Worm (Caenorhabditis elegans) whole organism, mixed stage, embryonic: ENCODE data around the gene wbp-2.

Experiments used
- M03D4.4 ChIP-seq: sonication (generic microtip); optimal IDR thresholded peaks from 2 replicates; lab custom pipeline; 2017; ENCODE audit warnings: mild to moderate bottlenecking, missing genetic modification characterization, missing compliant biosample characterization
- bed-3 ChIP-seq: fragments of 200-800 bp; sonication (Bioruptor generic); optimal IDR thresholded peaks from 3 replicates; lab custom pipeline; 2018; ENCODE audit warnings: mild to moderate bottlenecking, missing genetic modification characterization, moderate library complexity, missing compliant biosample characterization
- blmp-1 ChIP-seq: fragments of 150-350 bp; optimal IDR thresholded peaks from 2 replicates; lab custom pipeline; 2014; ENCODE audit warnings: missing biosample characterization, missing genetic modification characterization
- ceh-39 ChIP-seq: fragments of 150-350 bp; optimal IDR thresholded peaks from 2 replicates; lab custom pipeline; 2014; ENCODE audit warnings: missing biosample characterization, missing genetic modification characterization
- ceh-43 ChIP-seq: fragments of 200-800 bp; sonication (Bioruptor generic); optimal IDR thresholded peaks from 2 replicates; lab custom pipeline; 2018; ENCODE audit warnings: mild to moderate bottlenecking, missing genetic modification characterization, moderate library complexity, missing compliant biosample characterization
- ceh-83 ChIP-seq: fragments of 200-800 bp; sonication (Bioruptor generic); optimal IDR thresholded peaks from 2 replicates; lab custom pipeline; 2018; ENCODE audit warnings: mild to moderate bottlenecking, missing genetic modification characterization, missing compliant biosample characterization
- ces-1 ChIP-seq: fragments of 150-350 bp; optimal IDR thresholded peaks from 2 replicates; lab custom pipeline; 2014; ENCODE audit warnings: missing biosample characterization, missing genetic modification reagents, missing genetic modification characterization
- cnd-1 ChIP-seq: fragments of 200-800 bp; sonication (Bioruptor generic); optimal IDR thresholded peaks from 2 replicates; lab custom pipeline; 2018; ENCODE audit warnings: mild to moderate bottlenecking, missing genetic modification characterization, missing compliant biosample characterization
- drap-1 ChIP-seq: fragments of 200-800 bp; sonication (Bioruptor generic); optimal IDR thresholded peaks from 3 replicates; lab custom pipeline; 2018; ENCODE audit warnings: mild to moderate bottlenecking, missing genetic modification characterization, missing compliant biosample characterization
- elt-1 ChIP-seq: sonication (generic microtip); optimal IDR thresholded peaks from 2 replicates; lab custom pipeline; 2017; ENCODE audit warnings: missing genetic modification characterization, mild to moderate bottlenecking, missing compliant biosample characterization, antibody characterized with exemption, moderate library complexity, borderline replicate concordance; ENCODE audit not compliant: insufficient read depth
- elt-3 ChIP-seq: fragments of 150-350 bp; optimal IDR thresholded peaks from 2 replicates; lab custom pipeline; 2014; ENCODE audit warnings: missing biosample characterization, missing genetic modification characterization
- flh-1 ChIP-seq: fragments of 200-800 bp; sonication (Bioruptor generic); optimal IDR thresholded peaks from 2 replicates; lab custom pipeline; 2018; ENCODE audit warnings: mild to moderate bottlenecking, missing genetic modification characterization, moderate library complexity, missing compliant biosample characterization
- ham-2 ChIP-seq: fragments of 200-800 bp; sonication (Bioruptor generic); optimal IDR thresholded peaks from 2 replicates; lab custom pipeline; 2018; ENCODE audit warnings: mild to moderate bottlenecking, missing genetic modification characterization, missing compliant biosample characterization
- hlh-1 ChIP-seq: fragments of 150-350 bp; optimal IDR thresholded peaks from 2 replicates; lab custom pipeline; 2014; ENCODE audit warnings: missing biosample characterization, missing genetic modification reagents, missing genetic modification characterization
- lin-13 ChIP-seq: fragments of 150-350 bp; optimal IDR thresholded peaks from 2 replicates; lab custom pipeline; 2014; ENCODE audit warnings: missing biosample characterization, missing genetic modification characterization
- lsy-2 ChIP-seq: fragments of 150-350 bp; optimal IDR thresholded peaks from 2 replicates; lab custom pipeline; 2014; ENCODE audit warnings: missing biosample characterization, missing genetic modification characterization
- mab-5 ChIP-seq: fragments of 150-350 bp; optimal IDR thresholded peaks from 2 replicates; lab custom pipeline; 2014; ENCODE audit warnings: missing biosample characterization, missing genetic modification characterization
- mep-1 ChIP-seq: fragments of 150-350 bp; optimal IDR thresholded peaks from 2 replicates; lab custom pipeline; 2017; ENCODE audit warnings: missing biosample characterization, missing genetic modification reagents, missing genetic modification characterization, inconsistent platforms
- mls-2 ChIP-seq: sonication (generic microtip); optimal IDR thresholded peaks from 2 replicates; lab custom pipeline; 2016; ENCODE audit warnings: mild to moderate bottlenecking, missing genetic modification characterization, moderate library complexity, missing compliant biosample characterization
- nhr-12 ChIP-seq: fragments of 150-350 bp; optimal IDR thresholded peaks from 2 replicates; lab custom pipeline; 2014; ENCODE audit warnings: missing biosample characterization, missing genetic modification characterization
- nhr-2 ChIP-seq: fragments of 150-350 bp; optimal IDR thresholded peaks from 2 replicates; lab custom pipeline; 2014; ENCODE audit warnings: missing biosample characterization, missing genetic modification characterization
- nhr-237 ChIP-seq: fragments of 150-350 bp; optimal IDR thresholded peaks from 2 replicates; lab custom pipeline; 2014; ENCODE audit warnings: missing biosample characterization, missing genetic modification characterization
- nhr-28 ChIP-seq: fragments of 150-350 bp; optimal IDR thresholded peaks from 2 replicates; lab custom pipeline; 2014; ENCODE audit warnings: missing biosample characterization, missing genetic modification characterization
- nhr-76 ChIP-seq: sonication (generic microtip); optimal IDR thresholded peaks from 2 replicates; lab custom pipeline; 2017; ENCODE audit warnings: missing biosample characterization, missing genetic modification characterization
- pha-4 ChIP-seq: fragments of 150-350 bp; optimal IDR thresholded peaks from 2 replicates; lab custom pipeline; 2018; ENCODE audit warnings: missing biosample characterization, missing genetic modification reagents, missing genetic modification characterization
- sem-2 ChIP-seq: fragments of 200-800 bp; sonication (Bioruptor generic); optimal IDR thresholded peaks from 2 replicates; lab custom pipeline; 2018; ENCODE audit warnings: mild to moderate bottlenecking, missing genetic modification characterization, missing compliant biosample characterization
- snpc-4 ChIP-seq: fragments of 150-350 bp; optimal IDR thresholded peaks from 2 replicates; lab custom pipeline; 2014; ENCODE audit warnings: missing biosample characterization, missing genetic modification characterization
- sptf-1 ChIP-seq: sonication (generic microtip); optimal IDR thresholded peaks from 2 replicates; lab custom pipeline; 2017; ENCODE audit warnings: mild to moderate bottlenecking, missing genetic modification characterization, moderate library complexity, missing compliant biosample characterization
- tbx-8 ChIP-seq: fragments of 200-800 bp; sonication (Bioruptor generic); optimal IDR thresholded peaks from 2 replicates; lab custom pipeline; 2018; ENCODE audit warnings: mild to moderate bottlenecking, missing genetic modification characterization, moderate library complexity, missing compliant biosample characterization
- unc-120 ChIP-seq: sonication (generic microtip); optimal IDR thresholded peaks from 2 replicates; lab custom pipeline; 2017; ENCODE audit warnings: missing genetic modification characterization, missing compliant biosample characterization; ENCODE audit not compliant: poor library complexity, severe bottlenecking
- unc-62 ChIP-seq: fragments of 150-350 bp; optimal IDR thresholded peaks from 2 replicates; lab custom pipeline; 2014; ENCODE audit warnings: missing biosample characterization, missing genetic modification reagents, missing genetic modification characterization
- zip-8 ChIP-seq: fragments of 150-350 bp; optimal IDR thresholded peaks from 2 replicates; lab custom pipeline; 2014; ENCODE audit warnings: missing biosample characterization, missing genetic modification characterization
- ztf-11 ChIP-seq: fragments of 150-350 bp; optimal IDR thresholded peaks from 2 replicates; lab custom pipeline; 2014; ENCODE audit warnings: missing biosample characterization, missing genetic modification characterization

The wbp-2 gene

DNA sequence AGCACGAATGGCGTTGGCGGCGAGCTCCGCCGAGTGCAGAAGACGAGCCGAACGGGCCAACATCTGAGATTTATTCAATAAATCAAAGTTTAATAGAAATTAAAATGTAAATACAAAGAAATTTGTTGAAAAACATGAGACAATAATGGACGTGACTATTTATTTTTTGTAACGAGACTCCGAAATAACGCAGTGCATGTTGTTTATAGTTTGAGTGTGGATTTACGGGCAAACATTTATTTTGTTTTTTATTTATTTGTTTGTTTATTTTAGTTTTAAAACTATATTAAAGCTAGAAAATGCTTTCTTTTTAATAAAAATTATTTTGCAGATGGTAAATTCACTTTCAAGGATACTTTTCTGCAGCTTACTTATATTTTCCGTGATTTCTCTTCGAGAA, 23.1 kb downstream of the wbp-2 start, which contains the start of the genes sdhb-1 and cup-15:
TSS of gene sdhb-1 (minus strand) at position 63 of the 400 bp plus-strand sequence.
TSS of gene cup-15 (plus strand) at position 332 of the 400 bp plus-strand sequence.
- TF ChIP-seq cnd-1 (no peak), nhr-12 (tag; lab: Kevin White, UChicago) (no peak), elt-3 (no peak), tbx-8 (GFP tag; lab: Kevin White, UChicago) (no peak), ceh-39 (tag; lab: Kevin White, UChicago) (no peak), bed-3 (GFP tag; lab: Kevin White, UChicago) (no peak), lsy-2 (no peak), mab-5 (tag; lab: Kevin White, UChicago) (no peak), flh-1 (no peak), mep-1 (tag; lab: Kevin White, UChicago) (no peak), snpc-4 (tag; lab: Kevin White, UChicago) (no peak), ceh-43 (GFP tag; lab: Kevin White, UChicago) (no peak), elt-1 (no peak), drap-1 (GFP tag; lab: Kevin White, UChicago) (no peak), nhr-237 (tag; lab: Kevin White, UChicago) (no peak), sptf-1 (tag; lab: Kevin White, UChicago) (no peak), sem-2 (GFP tag; lab: Kevin White, UChicago) (no peak)

- TF ChIP-seq ceh-43 (GFP tag; lab: Kevin White, UChicago) (no peak), ztf-11 (peak; percentile 59), cnd-1 (peak; percentile 26), drap-1 (GFP tag; lab: Kevin White, UChicago) (no peak), nhr-237 (tag; lab: Kevin White, UChicago) (peak; percentile 7), ces-1 (GFP tag; lab: Kevin White, UChicago) (peak; percentile 57), nhr-28 (tag; lab: Kevin White, UChicago) (no peak), elt-3 (no peak), bed-3 (GFP tag; lab: Kevin White, UChicago) (no peak), mep-1 (tag; lab: Kevin White, UChicago) (peak; percentile 9), unc-120 (tag; lab: Kevin White, UChicago) (peak; percentile 16), pha-4 (peak; percentile 82), ham-2 (peak; percentile 79), nhr-2 (tag; lab: Kevin White, UChicago) (no peak), mls-2 (tag; lab: Kevin White, UChicago) (peak; percentile 54), mab-5 (tag; lab: Kevin White, UChicago) (no peak), hlh-1 (tag; lab: Kevin White, UChicago) (peak; percentile 83), ceh-39 (tag; lab: Kevin White, UChicago) (no peak), blmp-1 (tag; lab: Kevin White, UChicago) (no peak), unc-62 (peak; percentile 53), M03D4.4 (tag; lab: Kevin White, UChicago) (peak; percentile 1), sptf-1 (tag; lab: Kevin White, UChicago) (peak; percentile 33), lin-13 (tag; lab: Kevin White, UChicago) (peak; percentile 43), lsy-2 (peak; percentile 11)
Measured at ce11 chrII:9356723-9357122, 27.1 kb downstream of the wbp-2 start.

- TF ChIP-seq ceh-83 (no peak), drap-1 (GFP tag; lab: Kevin White, UChicago) (no peak), unc-62 (no peak), blmp-1 (tag; lab: Kevin White, UChicago) (no peak), mab-5 (tag; lab: Kevin White, UChicago) (no peak), lin-13 (tag; lab: Kevin White, UChicago) (no peak), zip-8 (no peak), elt-3 (no peak), nhr-12 (tag; lab: Kevin White, UChicago) (no peak), bed-3 (GFP tag; lab: Kevin White, UChicago) (no peak), ham-2 (no peak), cnd-1 (no peak), sem-2 (GFP tag; lab: Kevin White, UChicago) (no peak), unc-120 (tag; lab: Kevin White, UChicago) (no peak), flh-1 (no peak), ztf-11 (no peak), nhr-2 (tag; lab: Kevin White, UChicago) (no peak), nhr-76 (no peak)
- TF ChIP-seq, all 35 proteins: peak for 0
Measured at ce11 chrII:9358230-9358629, 28.7 kb downstream of the wbp-2 start, which contains the start of gene mel-11. Gene mel-11, plus strand, starts transcription at chrII:9358530.

DNA sequence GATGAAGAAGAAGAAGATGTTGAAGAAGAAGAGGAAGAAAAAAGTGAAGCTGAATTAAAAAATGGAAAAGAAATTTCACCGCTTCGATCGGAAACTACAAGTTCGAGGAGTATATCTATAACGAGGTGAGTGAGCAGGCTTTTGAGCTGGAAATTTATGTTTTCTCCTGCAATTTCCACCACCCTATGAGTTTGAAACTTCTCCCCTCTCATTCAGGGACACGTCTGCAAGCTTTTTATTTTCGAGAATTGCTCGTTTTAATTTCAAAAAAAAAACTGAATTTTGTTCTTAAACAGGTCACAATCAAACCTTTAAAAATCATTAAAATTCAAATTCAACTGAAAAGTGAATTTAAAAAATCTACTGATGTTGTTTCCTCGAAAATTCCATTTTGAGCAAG, 32.7 kb downstream of the wbp-2 start:
- no peak for TF ChIP-seq unc-120 (tag; lab: Kevin White, UChicago)
